Worm (Caenorhabditis elegans) whole organism, L1 larva: ENCODE data around the gene bgnt-1.3.

ENCODE experiments used
- C04F5.9 ChIP-seq: sonication (generic microtip); optimal IDR thresholded peaks from 2 replicates; lab custom pipeline; 2016; ENCODE audit warnings: missing genetic modification characterization, missing compliant biosample characterization
- aly-2 ChIP-seq: fragments of 150-350 bp; optimal IDR thresholded peaks from 2 replicates; lab custom pipeline; 2014; ENCODE audit warnings: missing biosample characterization, missing genetic modification characterization
- ama-1 ChIP-seq: fragments of 150-350 bp; optimal IDR thresholded peaks from 2 replicates; lab custom pipeline; 2014
- ceh-82 ChIP-seq, 3 experiments: fragments of 150-350 bp in 1 of 3; sonication (generic microtip) in 2 of 3; optimal IDR thresholded peaks; 2 replicates each; lab custom pipeline; 2014 to 2017; ENCODE audit warnings: missing biosample characterization in 3 of 3, missing genetic modification characterization in 3 of 3
- ces-1 ChIP-seq: fragments of 150-350 bp; optimal IDR thresholded peaks from 2 replicates; lab custom pipeline; 2014; ENCODE audit warnings: missing biosample characterization, missing genetic modification reagents, missing genetic modification characterization
- efl-1 ChIP-seq, 4 experiments: fragments of 150-350 bp; optimal IDR thresholded peaks in 3 of 4; peaks in 1 of 4; 1 replicate in 1 of 4; 2 replicates in 3 of 4; lab custom pipeline; 2014; ENCODE audit warnings: missing biosample characterization in 2 of 4, missing genetic modification characterization in 2 of 4, missing genetic modification reagents in 2 of 4
- efl-3 ChIP-seq: fragments of 200-800 bp; sonication (Bioruptor generic); optimal IDR thresholded peaks from 2 replicates; lab custom pipeline; 2018; ENCODE audit warnings: mild to moderate bottlenecking, missing genetic modification characterization, missing compliant biosample characterization
- egl-27 ChIP-seq, 2 experiments: fragments of 150-350 bp in 1 of 2; sonication (generic microtip); optimal IDR thresholded peaks; 3 replicates each; lab custom pipeline; 2017 to 2018; ENCODE audit warnings: missing biosample characterization in 2 of 2, missing genetic modification characterization in 2 of 2, missing genetic modification reagents in 2 of 2
- elt-2 ChIP-seq: sonication (generic microtip); optimal IDR thresholded peaks from 2 replicates; lab custom pipeline; 2016; ENCODE audit warnings: missing genetic modification characterization, mild to moderate bottlenecking, inconsistent platforms, missing compliant biosample characterization, missing genetic modification reagents
- elt-3 ChIP-seq, 6 experiments: fragments of 150-350 bp in 1 of 6; sonication (generic microtip); optimal IDR thresholded peaks; 2 replicates each; lab custom pipeline; 2017 to 2018; ENCODE audit warnings: missing biosample characterization in 6 of 6, missing genetic modification characterization in 6 of 6, inconsistent platforms in 1 of 6
- fkh-4 ChIP-seq: sonication (generic microtip); optimal IDR thresholded peaks from 2 replicates; lab custom pipeline; 2016; ENCODE audit warnings: missing compliant biosample characterization, missing genetic modification characterization, borderline replicate concordance
- fkh-8 ChIP-seq: sonication (generic microtip); optimal IDR thresholded peaks from 2 replicates; lab custom pipeline; 2016; ENCODE audit warnings: mild to moderate bottlenecking, missing genetic modification characterization, missing compliant biosample characterization
- grh-1 ChIP-seq: fragments of 200-800 bp; sonication (Bioruptor generic); IDR thresholded peaks from 2 replicates; pipeline ENCODE4 v1.3.6; 2022; ENCODE audit warnings: missing genetic modification reagents, missing genetic modification characterization, missing compliant biosample characterization
- hlh-17 ChIP-seq: fragments of 200-800 bp; sonication (Bioruptor generic); optimal IDR thresholded peaks from 2 replicates; lab custom pipeline; 2018; ENCODE audit warnings: missing genetic modification characterization, mild to moderate bottlenecking, missing compliant biosample characterization, moderate library complexity, borderline replicate concordance
- irx-1 ChIP-seq: sonication (generic microtip); optimal IDR thresholded peaks from 2 replicates; lab custom pipeline; 2016; ENCODE audit warnings: missing genetic modification characterization, missing compliant biosample characterization
- isw-1 ChIP-seq: fragments of 200-800 bp; sonication (Bioruptor generic); IDR thresholded peaks from 2 replicates; pipeline ENCODE4 v1.3.6; 2022; ENCODE audit warnings: missing genetic modification characterization, missing compliant biosample characterization
- jun-1 ChIP-seq: fragments of 150-350 bp; optimal IDR thresholded peaks from 2 replicates; lab custom pipeline; 2014; ENCODE audit warnings: missing biosample characterization, missing genetic modification reagents, missing genetic modification characterization
- lin-15B ChIP-seq: fragments of 150-350 bp; sonication (generic microtip); optimal IDR thresholded peaks from 3 replicates; lab custom pipeline; 2014; ENCODE audit warnings: missing biosample characterization, missing genetic modification characterization
- lin-39 ChIP-seq: fragments of 150-350 bp; optimal IDR thresholded peaks from 2 replicates; lab custom pipeline; 2014; ENCODE audit warnings: missing biosample characterization, missing genetic modification reagents, missing genetic modification characterization
- lir-3 ChIP-seq: sonication (generic microtip); optimal IDR thresholded peaks from 2 replicates; lab custom pipeline; 2016; ENCODE audit warnings: mild to moderate bottlenecking, missing genetic modification characterization, moderate library complexity, missing compliant biosample characterization; ENCODE audit not compliant: poor library complexity
- lsy-2 ChIP-seq, 2 experiments: fragments of 150-350 bp; optimal IDR thresholded peaks; 2 replicates each; lab custom pipeline; 2014; ENCODE audit warnings: missing biosample characterization in 2 of 2, missing genetic modification characterization in 2 of 2
- mab-9 ChIP-seq: fragments of 200-800 bp; sonication (Bioruptor generic); IDR thresholded peaks from 2 replicates; pipeline ENCODE4 v1.3.6; 2022; ENCODE audit warnings: missing genetic modification reagents, missing genetic modification characterization, missing compliant biosample characterization
- mdl-1 ChIP-seq, 2 experiments: fragments of 150-350 bp; optimal IDR thresholded peaks; 2 replicates each; lab custom pipeline; 2014 to 2017; ENCODE audit warnings: missing biosample characterization in 2 of 2, missing genetic modification characterization in 2 of 2, inconsistent platforms in 1 of 2
- mef-2 ChIP-seq: fragments of 150-350 bp; optimal IDR thresholded peaks from 2 replicates; lab custom pipeline; 2014; ENCODE audit warnings: missing biosample characterization, missing genetic modification characterization
- nhr-11 ChIP-seq: fragments of 150-350 bp; optimal IDR thresholded peaks from 2 replicates; lab custom pipeline; 2014; ENCODE audit warnings: missing biosample characterization, missing genetic modification characterization
- nhr-12 ChIP-seq: sonication (generic microtip); optimal IDR thresholded peaks from 2 replicates; lab custom pipeline; 2017; ENCODE audit warnings: missing biosample characterization, missing genetic modification characterization
- nhr-19 ChIP-seq: fragments of 200-800 bp; sonication (Bioruptor generic); conservative IDR thresholded peaks from 2 replicates; pipeline ENCODE4 v1.3.6; 2022; ENCODE audit warnings: missing genetic modification characterization, missing compliant biosample characterization
- nhr-20 ChIP-seq: sonication (generic microtip); optimal IDR thresholded peaks from 2 replicates; lab custom pipeline; 2016; ENCODE audit warnings: mild to moderate bottlenecking, missing genetic modification characterization, missing compliant biosample characterization
- nhr-28 ChIP-seq: fragments of 150-350 bp; optimal IDR thresholded peaks from 2 replicates; lab custom pipeline; 2014; ENCODE audit warnings: missing biosample characterization, missing genetic modification characterization
- nhr-71 ChIP-seq: sonication (generic microtip); optimal IDR thresholded peaks from 2 replicates; lab custom pipeline; 2016; ENCODE audit warnings: mild to moderate bottlenecking, missing genetic modification characterization, moderate library complexity, missing compliant biosample characterization
- nhr-76 ChIP-seq: sonication (generic microtip); optimal IDR thresholded peaks from 2 replicates; lab custom pipeline; 2017; ENCODE audit warnings: missing biosample characterization, missing genetic modification characterization
- nhr-77 ChIP-seq: fragments of 150-350 bp; optimal IDR thresholded peaks from 2 replicates; lab custom pipeline; 2014; ENCODE audit warnings: missing biosample characterization, missing genetic modification characterization
- nhr-85 ChIP-seq: sonication (generic microtip); peaks from one replicate; lab custom pipeline; 2016; ENCODE audit warnings: missing genetic modification characterization, inconsistent platforms, missing compliant biosample characterization
- pag-3 ChIP-seq: sonication (generic microtip); optimal IDR thresholded peaks from 2 replicates; lab custom pipeline; 2017; ENCODE audit warnings: missing genetic modification characterization, mild to moderate bottlenecking, missing compliant biosample characterization, antibody characterized with exemption, borderline replicate concordance; ENCODE audit not compliant: insufficient read depth
- pax-3 ChIP-seq: fragments of 200-800 bp; sonication (Bioruptor generic); optimal IDR thresholded peaks from 2 replicates; lab custom pipeline; 2018; ENCODE audit warnings: mild to moderate bottlenecking, missing genetic modification characterization, moderate library complexity, missing compliant biosample characterization
- rnt-1 ChIP-seq: sonication (generic microtip); optimal IDR thresholded peaks from 2 replicates; lab custom pipeline; 2016; ENCODE audit warnings: mild to moderate bottlenecking, missing genetic modification characterization, moderate library complexity, missing compliant biosample characterization
- snpc-4 ChIP-seq: fragments of 150-350 bp; optimal IDR thresholded peaks from 2 replicates; lab custom pipeline; 2014; ENCODE audit warnings: missing biosample characterization, missing genetic modification characterization
- sox-4 ChIP-seq: sonication (generic microtip); optimal IDR thresholded peaks from 2 replicates; lab custom pipeline; 2016; ENCODE audit warnings: missing genetic modification characterization, missing compliant biosample characterization
- unc-62 ChIP-seq: fragments of 150-350 bp; optimal IDR thresholded peaks from 2 replicates; lab custom pipeline; 2014; ENCODE audit warnings: missing biosample characterization, missing genetic modification reagents, missing genetic modification characterization
- zag-1 ChIP-seq: fragments of 150-350 bp; optimal IDR thresholded peaks from 2 replicates; lab custom pipeline; 2014; ENCODE audit warnings: missing biosample characterization, missing genetic modification characterization

bgnt-1.3 gene

DNA sequence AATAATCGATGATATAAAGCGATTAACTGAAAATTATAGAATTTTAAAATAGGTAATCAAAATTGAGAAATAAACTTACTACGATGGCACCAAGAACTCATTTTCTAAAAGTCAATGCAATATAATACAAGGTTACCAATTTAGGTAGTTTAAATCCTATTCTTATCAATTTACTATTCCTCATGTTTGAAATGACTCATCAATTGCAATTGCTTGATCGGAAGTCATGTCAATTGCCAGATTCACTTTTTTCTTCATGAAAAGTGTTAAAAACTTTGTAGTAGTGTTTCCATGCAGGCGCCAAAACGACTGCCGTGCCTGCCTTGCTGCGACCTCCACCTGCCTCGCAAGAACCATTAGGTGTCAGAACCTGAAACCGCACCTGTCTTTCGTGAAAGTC lies 29.7 kb downstream of the bgnt-1.3 start, which contains the start of gene F11A5.13:
Gene F11A5.13 (minus strand): TSS at position 101 of the 400 bp plus-strand sequence.
- TF ChIP-seq lin-39 (tag; lab: Kevin White, UChicago) (no peak), nhr-85 (tag; lab: Kevin White, UChicago) (no peak), sox-4 (tag; lab: Kevin White, UChicago) (no peak), nhr-20 (tag; lab: Kevin White, UChicago) (no peak), mdl-1 (tag; optimal IDR thresholded peaks at IDR 0.05; lab: Kevin White, UChicago) (no peak), nhr-28 (tag; lab: Kevin White, UChicago) (no peak), rnt-1 (tag; lab: Kevin White, UChicago) (no peak), elt-2 (tag; lab: Kevin White, UChicago) (no peak), efl-1 (optimal IDR thresholded peaks at IDR 0.05; lab: Kevin White, UChicago) (no peak), efl-1 (GFP tag; optimal IDR thresholded peaks at IDR 0.05 in 1 of 2; lab: Kevin White, UChicago) (no peak), nhr-19 (GFP tag; lab: Robert Waterston, UW) (no peak), nhr-71 (tag; lab: Kevin White, UChicago) (no peak), aly-2 (no peak), lin-15B (tag; lab: Kevin White, UChicago) (no peak), fkh-8 (no peak), nhr-76 (tag; lab: Kevin White, UChicago) (no peak), mef-2 (tag; lab: Kevin White, UChicago) (no peak), jun-1 (no peak), zag-1 (tag; lab: Kevin White, UChicago) (no peak), pax-3 (tag; lab: Kevin White, UChicago) (no peak)

DNA sequence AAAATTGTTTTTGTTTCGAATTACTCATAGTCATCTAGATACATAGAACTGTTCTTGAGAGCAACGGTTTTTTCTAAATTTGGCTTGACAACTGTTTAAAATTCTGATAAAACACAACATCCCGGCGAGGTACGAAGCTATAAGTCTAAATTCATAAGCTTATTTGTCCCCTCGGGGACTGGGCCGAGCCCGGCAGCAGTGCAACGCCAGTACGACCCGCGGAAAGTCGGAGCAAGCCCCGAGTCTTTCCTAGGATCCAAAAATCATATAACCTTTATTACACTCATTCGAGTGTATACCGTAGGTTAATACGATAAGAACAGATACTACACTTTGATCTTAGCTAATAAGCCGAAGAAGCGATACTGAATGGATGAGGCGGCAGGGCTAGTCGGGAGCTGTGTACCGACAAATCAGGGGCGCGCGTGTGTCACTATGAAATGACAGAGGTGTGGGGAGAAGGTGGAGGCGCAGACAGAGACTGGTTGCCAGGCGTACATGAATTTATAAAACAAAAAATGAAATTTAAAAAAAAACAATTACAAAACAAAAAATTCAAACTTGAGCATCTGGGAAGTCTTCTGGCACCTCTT lies 30.7 kb downstream of the bgnt-1.3 start:
- TF ChIP-seq snpc-4 (tag; lab: Kevin White, UChicago) (peak; percentile 69), grh-1 (GFP tag; lab: Robert Waterston, UW) (no peak), lin-15B (tag; lab: Kevin White, UChicago) (no peak)

DNA sequence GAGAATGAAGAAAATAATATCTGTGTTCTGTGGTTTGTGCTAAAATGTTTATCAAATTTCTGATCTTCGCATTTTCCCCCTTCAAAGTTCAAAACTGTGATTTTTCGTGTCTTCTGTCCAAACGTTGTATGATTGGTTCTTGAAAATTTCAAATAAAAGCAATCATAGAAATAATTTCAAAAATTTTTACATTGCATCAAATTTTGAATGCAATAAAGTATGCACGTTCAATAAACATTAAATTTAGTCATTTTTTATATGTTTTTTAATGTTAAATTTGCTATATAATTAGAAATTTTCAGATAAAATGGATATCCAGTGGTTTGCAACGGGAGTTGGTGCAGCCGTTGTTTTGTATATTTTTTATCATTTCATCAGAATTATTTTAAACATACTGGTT lies 32.3 kb downstream of the bgnt-1.3 start, which contains the start of gene stdh-2:
Gene stdh-2 (plus strand): TSS at position 301 of the 400 bp plus-strand sequence.
- TF ChIP-seq snpc-4 (tag; lab: Kevin White, UChicago) (no peak), pax-3 (tag; lab: Kevin White, UChicago) (no peak), egl-27 (tag; optimal IDR thresholded peaks at IDR 0.05; lab: Kevin White, UChicago) (no peak), hlh-17 (GFP tag; lab: Kevin White, UChicago) (no peak), ceh-82 (tag; optimal IDR thresholded peaks at IDR 0.05; lab: Kevin White, UChicago) (no peak), nhr-12 (tag; lab: Kevin White, UChicago) (no peak), sox-4 (tag; lab: Kevin White, UChicago) (no peak), ces-1 (GFP tag; lab: Kevin White, UChicago) (no peak), irx-1 (tag; lab: Kevin White, UChicago) (no peak), unc-62 (GFP tag; lab: Kevin White, UChicago) (no peak), mdl-1 (tag; optimal IDR thresholded peaks at IDR 0.05; lab: Kevin White, UChicago) (no peak), mab-9 (GFP tag; lab: Robert Waterston, UW) (no peak), C04F5.9 (tag; lab: Kevin White, UChicago) (no peak), mef-2 (tag; lab: Kevin White, UChicago) (no peak), ama-1 (lab: Kevin White, UChicago) (no peak), efl-3 (no peak), pag-3 (tag; lab: Kevin White, UChicago) (no peak), rnt-1 (tag; lab: Kevin White, UChicago) (no peak)

DNA sequence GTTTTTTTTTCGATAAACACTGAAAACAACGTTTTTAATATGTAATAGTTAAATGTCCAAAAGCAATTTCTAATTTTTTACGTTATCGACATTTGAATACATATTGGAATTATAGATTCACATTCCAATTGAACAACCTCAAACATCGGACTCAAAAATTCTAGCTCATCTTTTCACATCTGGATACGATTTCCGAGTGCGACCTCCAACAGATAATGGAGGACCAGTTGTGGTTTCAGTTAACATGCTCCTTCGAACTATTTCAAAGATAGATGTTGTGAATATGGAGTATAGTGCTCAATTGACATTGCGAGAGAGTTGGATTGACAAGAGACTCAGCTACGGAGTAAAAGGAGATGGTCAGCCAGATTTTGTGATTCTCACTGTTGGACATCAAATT lies 36.3 kb downstream of the bgnt-1.3 start:
- no peak for TF ChIP-seq nhr-11
- no peak for TF ChIP-seq lsy-2 (tag; optimal IDR thresholded peaks at IDR 0.05; lab: Kevin White, UChicago)
- TF ChIP-seq pag-3 (tag; lab: Kevin White, UChicago) = no peak
- no peak for TF ChIP-seq pax-3 (tag; lab: Kevin White, UChicago)
- TF ChIP-seq lir-3 (tag; lab: Kevin White, UChicago) = no peak
- no peak for TF ChIP-seq fkh-4
- TF ChIP-seq isw-1 (GFP tag; lab: Robert Waterston, UW) = no peak
- TF ChIP-seq elt-2 (tag; lab: Kevin White, UChicago) = no peak
- TF ChIP-seq elt-3 (tag; optimal IDR thresholded peaks at IDR 0.05; lab: Kevin White, UChicago) = no peak
- TF ChIP-seq nhr-77 (tag; lab: Kevin White, UChicago) = no peak
- no peak for TF ChIP-seq lin-39 (tag; lab: Kevin White, UChicago)
